Worm (Caenorhabditis elegans) whole organism, L1 larva: ENCODE data around the gene Y41D4A.6.

Experiments used
- C16A3.4 ChIP-seq: fragments of 150-350 bp; optimal IDR thresholded peaks from 2 replicates; lab custom pipeline; 2014; ENCODE audit warnings: missing biosample characterization, missing genetic modification characterization
- F16B12.6 ChIP-seq: fragments of 150-350 bp; optimal IDR thresholded peaks from 2 replicates; lab custom pipeline; 2014; ENCODE audit warnings: missing biosample characterization, missing genetic modification characterization
- aly-2 ChIP-seq: fragments of 150-350 bp; optimal IDR thresholded peaks from 2 replicates; lab custom pipeline; 2014; ENCODE audit warnings: missing biosample characterization, missing genetic modification characterization
- blmp-1 ChIP-seq: fragments of 150-350 bp; optimal IDR thresholded peaks from 2 replicates; lab custom pipeline; 2014; ENCODE audit warnings: missing biosample characterization, missing genetic modification characterization
- ceh-63 ChIP-seq: fragments of 200-800 bp; sonication (Bioruptor generic); optimal IDR thresholded peaks from 2 replicates; lab custom pipeline; 2018; ENCODE audit warnings: mild to moderate bottlenecking, missing genetic modification characterization, missing compliant biosample characterization
- ceh-8 ChIP-seq: fragments of 200-800 bp; sonication (Bioruptor generic); optimal IDR thresholded peaks from 2 replicates; lab custom pipeline; 2018; ENCODE audit warnings: mild to moderate bottlenecking, missing genetic modification characterization, moderate library complexity, missing compliant biosample characterization
- ceh-82 ChIP-seq, 3 experiments: fragments of 150-350 bp in 1 of 3; sonication (generic microtip) in 2 of 3; optimal IDR thresholded peaks; 2 replicates each; lab custom pipeline; 2014 to 2017; ENCODE audit warnings: missing biosample characterization in 3 of 3, missing genetic modification characterization in 3 of 3
- ceh-88 ChIP-seq: fragments of 200-800 bp; sonication (Bioruptor generic); IDR thresholded peaks from 2 replicates; pipeline ENCODE4 v1.3.6; 2022; ENCODE audit warnings: missing genetic modification characterization, missing compliant biosample characterization
- ceh-90 ChIP-seq: sonication (generic microtip); optimal IDR thresholded peaks from 2 replicates; lab custom pipeline; 2016; ENCODE audit warnings: missing genetic modification characterization, missing compliant biosample characterization
- dsc-1 ChIP-seq: sonication (generic microtip); optimal IDR thresholded peaks from 2 replicates; lab custom pipeline; 2016; ENCODE audit warnings: mild to moderate bottlenecking, missing genetic modification characterization, missing compliant biosample characterization
- efl-1 ChIP-seq, 4 experiments: fragments of 150-350 bp; optimal IDR thresholded peaks in 3 of 4; peaks in 1 of 4; 1 replicate in 1 of 4; 2 replicates in 3 of 4; lab custom pipeline; 2014; ENCODE audit warnings: missing biosample characterization in 2 of 4, missing genetic modification characterization in 2 of 4, missing genetic modification reagents in 2 of 4
- egl-13 ChIP-seq: sonication (generic microtip); optimal IDR thresholded peaks from 2 replicates; lab custom pipeline; 2016; ENCODE audit warnings: missing genotype, missing genetic modification reagents, missing genetic modification characterization, missing compliant biosample characterization
- elt-2 ChIP-seq: sonication (generic microtip); optimal IDR thresholded peaks from 2 replicates; lab custom pipeline; 2016; ENCODE audit warnings: missing genetic modification characterization, mild to moderate bottlenecking, inconsistent platforms, missing compliant biosample characterization, missing genetic modification reagents
- ets-5 ChIP-seq: fragments of 200-800 bp; sonication (Bioruptor generic); IDR thresholded peaks from 2 replicates; pipeline ENCODE4 v1.3.6; 2022; ENCODE audit warnings: missing genetic modification characterization, missing compliant biosample characterization
- fkh-4 ChIP-seq: sonication (generic microtip); optimal IDR thresholded peaks from 2 replicates; lab custom pipeline; 2016; ENCODE audit warnings: missing compliant biosample characterization, missing genetic modification characterization, borderline replicate concordance
- fkh-8 ChIP-seq: sonication (generic microtip); optimal IDR thresholded peaks from 2 replicates; lab custom pipeline; 2016; ENCODE audit warnings: mild to moderate bottlenecking, missing genetic modification characterization, missing compliant biosample characterization
- fos-1 ChIP-seq: fragments of 150-350 bp; optimal IDR thresholded peaks from 2 replicates; lab custom pipeline; 2014; ENCODE audit warnings: missing biosample characterization, missing genetic modification characterization
- hpl-2 ChIP-seq: fragments of 150-350 bp; optimal IDR thresholded peaks from 2 replicates; lab custom pipeline; 2014; ENCODE audit warnings: missing biosample characterization, missing genetic modification reagents, missing genetic modification characterization
- irx-1 ChIP-seq: sonication (generic microtip); optimal IDR thresholded peaks from 2 replicates; lab custom pipeline; 2016; ENCODE audit warnings: missing genetic modification characterization, missing compliant biosample characterization
- jun-1 ChIP-seq: fragments of 150-350 bp; optimal IDR thresholded peaks from 2 replicates; lab custom pipeline; 2014; ENCODE audit warnings: missing biosample characterization, missing genetic modification reagents, missing genetic modification characterization
- lin-13 ChIP-seq: fragments of 150-350 bp; optimal IDR thresholded peaks from 2 replicates; lab custom pipeline; 2014; ENCODE audit warnings: missing biosample characterization, missing genetic modification reagents, missing genetic modification characterization
- lin-14 ChIP-seq: fragments of 200-800 bp; sonication (Bioruptor generic); optimal IDR thresholded peaks from 2 replicates; lab custom pipeline; 2018; ENCODE audit warnings: mild to moderate bottlenecking, missing genetic modification characterization, moderate library complexity, missing compliant biosample characterization
- lin-15B ChIP-seq: fragments of 150-350 bp; sonication (generic microtip); optimal IDR thresholded peaks from 3 replicates; lab custom pipeline; 2014; ENCODE audit warnings: missing biosample characterization, missing genetic modification characterization
- lin-35 ChIP-seq, 2 experiments: fragments of 150-350 bp; optimal IDR thresholded peaks; 2 replicates each; lab custom pipeline; 2014; ENCODE audit warnings: missing biosample characterization in 2 of 2, missing genetic modification characterization in 2 of 2, missing genetic modification reagents in 2 of 2
- lin-39 ChIP-seq: fragments of 150-350 bp; optimal IDR thresholded peaks from 2 replicates; lab custom pipeline; 2014; ENCODE audit warnings: missing biosample characterization, missing genetic modification reagents, missing genetic modification characterization
- lsy-2 ChIP-seq, 2 experiments: fragments of 150-350 bp; optimal IDR thresholded peaks; 2 replicates each; lab custom pipeline; 2014; ENCODE audit warnings: missing biosample characterization in 2 of 2, missing genetic modification characterization in 2 of 2
- mab-9 ChIP-seq: fragments of 200-800 bp; sonication (Bioruptor generic); IDR thresholded peaks from 2 replicates; pipeline ENCODE4 v1.3.6; 2022; ENCODE audit warnings: missing genetic modification reagents, missing genetic modification characterization, missing compliant biosample characterization
- mdl-1 ChIP-seq, 2 experiments: fragments of 150-350 bp; optimal IDR thresholded peaks; 2 replicates each; lab custom pipeline; 2014 to 2017; ENCODE audit warnings: missing biosample characterization in 2 of 2, missing genetic modification characterization in 2 of 2, inconsistent platforms in 1 of 2
- mef-2 ChIP-seq: fragments of 150-350 bp; optimal IDR thresholded peaks from 2 replicates; lab custom pipeline; 2014; ENCODE audit warnings: missing biosample characterization, missing genetic modification characterization
- mep-1 ChIP-seq: fragments of 150-350 bp; optimal IDR thresholded peaks from 2 replicates; lab custom pipeline; 2014; ENCODE audit warnings: missing biosample characterization, missing genetic modification characterization
- nhr-12 ChIP-seq: sonication (generic microtip); optimal IDR thresholded peaks from 2 replicates; lab custom pipeline; 2017; ENCODE audit warnings: missing biosample characterization, missing genetic modification characterization
- nhr-19 ChIP-seq: fragments of 200-800 bp; sonication (Bioruptor generic); conservative IDR thresholded peaks from 2 replicates; pipeline ENCODE4 v1.3.6; 2022; ENCODE audit warnings: missing genetic modification characterization, missing compliant biosample characterization
- nhr-20 ChIP-seq: sonication (generic microtip); optimal IDR thresholded peaks from 2 replicates; lab custom pipeline; 2016; ENCODE audit warnings: mild to moderate bottlenecking, missing genetic modification characterization, missing compliant biosample characterization
- nhr-237 ChIP-seq: fragments of 150-350 bp; optimal IDR thresholded peaks from 2 replicates; lab custom pipeline; 2014; ENCODE audit warnings: missing biosample characterization, missing genetic modification characterization
- nhr-90 ChIP-seq: sonication (generic microtip); optimal IDR thresholded peaks from 2 replicates; lab custom pipeline; 2016; ENCODE audit warnings: mild to moderate bottlenecking, missing genetic modification characterization, missing compliant biosample characterization; ENCODE audit not compliant: poor library complexity
- pag-3 ChIP-seq: sonication (generic microtip); optimal IDR thresholded peaks from 2 replicates; lab custom pipeline; 2017; ENCODE audit warnings: missing genetic modification characterization, mild to moderate bottlenecking, missing compliant biosample characterization, antibody characterized with exemption, borderline replicate concordance; ENCODE audit not compliant: insufficient read depth
- pax-3 ChIP-seq: fragments of 200-800 bp; sonication (Bioruptor generic); optimal IDR thresholded peaks from 2 replicates; lab custom pipeline; 2018; ENCODE audit warnings: mild to moderate bottlenecking, missing genetic modification characterization, moderate library complexity, missing compliant biosample characterization
- rnt-1 ChIP-seq: sonication (generic microtip); optimal IDR thresholded peaks from 2 replicates; lab custom pipeline; 2016; ENCODE audit warnings: mild to moderate bottlenecking, missing genetic modification characterization, moderate library complexity, missing compliant biosample characterization
- skn-1 ChIP-seq: fragments of 150-350 bp; optimal IDR thresholded peaks from 2 replicates; lab custom pipeline; 2014; ENCODE audit warnings: missing biosample characterization, missing genetic modification characterization
- snpc-4 ChIP-seq: fragments of 150-350 bp; optimal IDR thresholded peaks from 2 replicates; lab custom pipeline; 2014; ENCODE audit warnings: missing biosample characterization, missing genetic modification characterization
- snu-23 ChIP-seq: sonication (generic microtip); optimal IDR thresholded peaks from 2 replicates; lab custom pipeline; 2016; ENCODE audit warnings: missing genetic modification characterization, missing compliant biosample characterization
- sox-4 ChIP-seq: sonication (generic microtip); optimal IDR thresholded peaks from 2 replicates; lab custom pipeline; 2016; ENCODE audit warnings: missing genetic modification characterization, missing compliant biosample characterization
- swsn-7 ChIP-seq: sonication (generic microtip); optimal IDR thresholded peaks from 2 replicates; lab custom pipeline; 2016; ENCODE audit warnings: missing genetic modification characterization, missing compliant biosample characterization
- tlp-1 ChIP-seq: fragments of 150-350 bp; optimal IDR thresholded peaks from 2 replicates; lab custom pipeline; 2014; ENCODE audit warnings: missing biosample characterization, missing genetic modification characterization
- unc-130 ChIP-seq: fragments of 150-350 bp; optimal IDR thresholded peaks from 2 replicates; lab custom pipeline; 2017; ENCODE audit warnings: missing biosample characterization, missing genetic modification characterization, inconsistent platforms
- unc-30 ChIP-seq: sonication (generic microtip); optimal IDR thresholded peaks from 2 replicates; lab custom pipeline; 2017; ENCODE audit warnings: missing biosample characterization, missing genetic modification characterization
- unc-62 ChIP-seq: fragments of 150-350 bp; optimal IDR thresholded peaks from 2 replicates; lab custom pipeline; 2014; ENCODE audit warnings: missing biosample characterization, missing genetic modification reagents, missing genetic modification characterization
- unc-86 ChIP-seq: sonication (generic microtip); optimal IDR thresholded peaks from 2 replicates; lab custom pipeline; 2016; ENCODE audit warnings: missing genetic modification characterization, missing compliant biosample characterization
- unc-98 ChIP-seq: fragments of 200-800 bp; sonication (Bioruptor generic); IDR thresholded peaks from 2 replicates; pipeline ENCODE4 v1.3.6; 2022; ENCODE audit warnings: missing genetic modification characterization, missing compliant biosample characterization
- vab-15 ChIP-seq: sonication (generic microtip); optimal IDR thresholded peaks from 2 replicates; lab custom pipeline; 2017; ENCODE audit warnings: missing genotype, mild to moderate bottlenecking, missing genetic modification characterization, missing compliant biosample characterization
- xbp-1 ChIP-seq: sonication (generic microtip); optimal IDR thresholded peaks from 2 replicates; lab custom pipeline; 2016; ENCODE audit warnings: missing genetic modification characterization, missing compliant biosample characterization
- zag-1 ChIP-seq: fragments of 150-350 bp; optimal IDR thresholded peaks from 2 replicates; lab custom pipeline; 2014; ENCODE audit warnings: missing biosample characterization, missing genetic modification characterization

Gene Y41D4A.6

ce11 chrIV:1745453-1746051 is at the start of gene Y41D4A.6, which contains the start of gene Y41D4A.4:
Y41D4A.6 (minus strand) TSS chrIV:1745503.
Y41D4A.4 (plus strand) TSS chrIV:1746001.
- TF ChIP-seq skn-1 (tag; lab: Kevin White, UChicago): peak; percentile 70
- peak; percentile 78 for TF ChIP-seq jun-1 (tag; lab: Kevin White, UChicago)
- TF ChIP-seq lin-39 (tag; lab: Kevin White, UChicago): no peak
- TF ChIP-seq ceh-88: peak; percentile 73; the same call in 1 of the 2 replicates
- TF ChIP-seq unc-98: peak; percentile 83
- peak; percentile 73 to 87 (median 85) for TF ChIP-seq ceh-82 (tag; optimal IDR thresholded peaks at IDR 0.05; lab: Kevin White, UChicago)
- peak; percentile 87 for TF ChIP-seq C16A3.4 (tag; lab: Kevin White, UChicago)
- TF ChIP-seq pag-3 (tag; lab: Kevin White, UChicago): peak; percentile 74
- peak; percentile 85 to 92 for TF ChIP-seq efl-1 (optimal IDR thresholded peaks at IDR 0.05; lab: Kevin White, UChicago)
- TF ChIP-seq efl-1 (GFP tag; optimal IDR thresholded peaks at IDR 0.05 in 1 of 2; lab: Kevin White, UChicago): peak; percentile 75 to 97
- TF ChIP-seq fos-1 (tag; lab: Kevin White, UChicago): peak; percentile 78
- TF ChIP-seq fkh-8 (tag; lab: Kevin White, UChicago): peak; percentile 96
- no peak for TF ChIP-seq tlp-1 (tag; lab: Kevin White, UChicago)
- peak; percentile 71 for TF ChIP-seq lin-15B (tag; lab: Kevin White, UChicago)
- TF ChIP-seq mab-9 (GFP tag; lab: Robert Waterston, UW): no peak
- TF ChIP-seq dsc-1 (tag; lab: Kevin White, UChicago): peak; percentile 79
- no peak for TF ChIP-seq zag-1 (tag; lab: Kevin White, UChicago)
- TF ChIP-seq F16B12.6 (tag; lab: Kevin White, UChicago): no peak
- TF ChIP-seq ceh-63 (GFP tag; lab: Kevin White, UChicago): peak; percentile 32
- peak; percentile 44 for TF ChIP-seq irx-1 (tag; lab: Kevin White, UChicago)
- TF ChIP-seq unc-30: no peak
- TF ChIP-seq snu-23 (GFP tag; lab: Kevin White, UChicago): peak; percentile 94
- TF ChIP-seq rnt-1 (tag; lab: Kevin White, UChicago): peak; percentile 95
- TF ChIP-seq hpl-2 (GFP tag; lab: Kevin White, UChicago): peak; percentile 46
- TF ChIP-seq ets-5 (GFP tag; lab: Robert Waterston, UW): no peak
- peak; percentile 92 for TF ChIP-seq lin-14
- peak; percentile 70 for TF ChIP-seq nhr-19
- TF ChIP-seq nhr-12: no peak
- peak; percentile 90 for TF ChIP-seq vab-15 (tag; lab: Kevin White, UChicago)
- TF ChIP-seq unc-86 (tag; lab: Kevin White, UChicago): peak; percentile 81
- TF ChIP-seq egl-13: peak; percentile 75
- TF ChIP-seq fkh-4 (tag; lab: Kevin White, UChicago): peak; percentile 61
- peak; percentile 9 for TF ChIP-seq blmp-1 (tag; lab: Kevin White, UChicago)
- TF ChIP-seq swsn-7 (tag; lab: Kevin White, UChicago): peak; percentile 86
- peak; percentile 87 for TF ChIP-seq nhr-90 (tag; lab: Kevin White, UChicago)
- peak; percentile 82 to 88 for TF ChIP-seq lin-35 (GFP tag; optimal IDR thresholded peaks at IDR 0.05; lab: Kevin White, UChicago)
- peak; percentile 88 for TF ChIP-seq nhr-20 (tag; lab: Kevin White, UChicago)
- TF ChIP-seq lin-13 (GFP tag; lab: Kevin White, UChicago): peak; percentile 85
- TF ChIP-seq ceh-8 (GFP tag; lab: Kevin White, UChicago): no peak
- TF ChIP-seq snpc-4 (tag; lab: Kevin White, UChicago): peak; percentile 54
- TF ChIP-seq xbp-1 (tag; lab: Kevin White, UChicago): peak; percentile 90
- peak; percentile 65 for TF ChIP-seq nhr-237
- TF ChIP-seq ceh-90: peak; percentile 35
- no peak for TF ChIP-seq mef-2 (tag; lab: Kevin White, UChicago)
- TF ChIP-seq mdl-1 (tag; optimal IDR thresholded peaks at IDR 0.05; lab: Kevin White, UChicago): peak in 1 of 2 experiments; percentile 86
- TF ChIP-seq lsy-2 (tag; optimal IDR thresholded peaks at IDR 0.05; lab: Kevin White, UChicago): peak; percentile 71 to 86
- TF ChIP-seq aly-2 (tag; lab: Kevin White, UChicago): peak; percentile 70
- TF ChIP-seq mep-1 (tag; lab: Kevin White, UChicago): peak; percentile 64
- TF ChIP-seq unc-62 (GFP tag; lab: Kevin White, UChicago): no peak
- peak; percentile 92 for TF ChIP-seq pax-3 (tag; lab: Kevin White, UChicago)
- TF ChIP-seq sox-4 (tag; lab: Kevin White, UChicago): peak; percentile 78
- peak; percentile 8 for TF ChIP-seq elt-2
- peak; percentile 84 for TF ChIP-seq unc-130
